Worm (Caenorhabditis elegans): ENCODE results near the gene srd-34.

srd-34 gene

ce11 chrV:10536095-10536691 is 12.7 kb downstream of the srd-34 start, which contains the start of gene ppm-1.A (continued):
- peak; percentile 82 for TF ChIP-seq hlh-30 (tag; optimal IDR thresholded peaks at IDR 0.05; ENCODE audit: insufficient read depth)
- TF ChIP-seq ztf-7 (tag; optimal IDR thresholded peaks at IDR 0.05) = no peak
- TF ChIP-seq nhr-48 (tag; optimal IDR thresholded peaks at IDR 0.05) = no peak
- no peak for TF ChIP-seq pqm-1 (tag; optimal IDR thresholded peaks at IDR 0.05)
- TF ChIP-seq egl-43 (GFP tag; IDR thresholded peaks at IDR 0.05) = no peak
- TF ChIP-seq nhr-6 (tag; optimal IDR thresholded peaks at IDR 0.05) = no peak
- no peak for TF ChIP-seq lin-38 (GFP tag; IDR thresholded peaks at IDR 0.05)
- TF ChIP-seq skn-1 (tag; optimal IDR thresholded peaks at IDR 0.05) = no peak
- TF ChIP-seq mes-2 (tag; optimal IDR thresholded peaks at IDR 0.05; ENCODE audit: poor library complexity, severe bottlenecking) = no peak
- TF ChIP-seq spr-1 (tag; optimal IDR thresholded peaks at IDR 0.05) = no peak
- TF ChIP-seq lsy-2 (tag; optimal IDR thresholded peaks at IDR 0.05) = peak in 1 of 2 experiments; percentile 21
- no peak for TF ChIP-seq rbr-2 (tag; optimal IDR thresholded peaks at IDR 0.05)
- no peak for TF ChIP-seq egl-27 (tag; optimal IDR thresholded peaks at IDR 0.05)
- peak; percentile 54 for TF ChIP-seq nhr-77 (tag; optimal IDR thresholded peaks at IDR 0.05)
- peak; percentile 64 for TF ChIP-seq nhr-28 (tag; optimal IDR thresholded peaks at IDR 0.05)
- peak; percentile 18 for TF ChIP-seq ama-1 (optimal IDR thresholded peaks at IDR 0.05)
- no peak for TF ChIP-seq nhr-11 (tag; optimal IDR thresholded peaks at IDR 0.05)
- TF ChIP-seq ceh-20 (GFP tag; IDR thresholded peaks at IDR 0.05) = peak; percentile 20; the same call in 1 of the 2 replicates
- TF ChIP-seq dve-1 (tag; optimal IDR thresholded peaks at IDR 0.05; ENCODE audit: insufficient read depth) = peak; percentile 30
- TF ChIP-seq jun-1 (tag; optimal IDR thresholded peaks at IDR 0.05) = no peak

ce11 chrV:10535325-10535724 is 13.6 kb downstream of the srd-34 start:
- TF ChIP-seq lin-39 (tag; optimal IDR thresholded peaks at IDR 0.05) (no peak), dmd-6 (GFP tag; IDR thresholded peaks at IDR 0.05) (peak; percentile 37), Y75B8A.6 (GFP tag; IDR thresholded peaks at IDR 0.05) (no peak), daf-16 (GFP tag; optimal IDR thresholded peaks at IDR 0.05) (no peak), daf-16 (tag; optimal IDR thresholded peaks at IDR 0.05) (peak; percentile 39), mes-2 (tag; optimal IDR thresholded peaks at IDR 0.05; ENCODE audit: poor library complexity, severe bottlenecking) (peak; percentile 41), hmg-1.1 (GFP tag; IDR thresholded peaks at IDR 0.05) (0 out of 2 replicates have a peak, but pooled peaks have one; percentile 18), dpl-1 (GFP tag; optimal IDR thresholded peaks at IDR 0.05) (peak; percentile 1), nhr-237 (tag; optimal IDR thresholded peaks at IDR 0.05) (no peak), nhr-102 (tag; optimal IDR thresholded peaks at IDR 0.05) (no peak), T20F7.1 (GFP tag; optimal IDR thresholded peaks at IDR 0.05) (peak; percentile 8), dve-1 (tag; optimal IDR thresholded peaks at IDR 0.05; ENCODE audit: insufficient read depth) (peak; percentile 61), hif-1 (tag; optimal IDR thresholded peaks at IDR 0.05) (peak in 1 of 2 experiments; percentile 14), lsy-2 (tag; optimal IDR thresholded peaks at IDR 0.05) (peak in 1 of 2 experiments; percentile 48), nhr-28 (tag; optimal IDR thresholded peaks at IDR 0.05) (peak; percentile 55), nhr-77 (tag; optimal IDR thresholded peaks at IDR 0.05) (no peak), F26F4.8 (GFP tag; conservative IDR thresholded peaks at IDR 0.05) (0 out of 2 replicates have a peak, but pooled peaks have one; percentile 34), pqm-1 (tag; optimal IDR thresholded peaks at IDR 0.05) (peak; percentile 2), hlh-11 (tag; optimal IDR thresholded peaks at IDR 0.05) (peak; percentile 36), ztf-11 (tag; optimal IDR thresholded peaks at IDR 0.05) (no peak), mdl-1 (tag; optimal IDR thresholded peaks at IDR 0.05) (peak in 1 of 2 experiments; percentile 71), zfp-3 (GFP tag; conservative IDR thresholded peaks at IDR 0.05) (no peak), hlh-30 (tag; optimal IDR thresholded peaks at IDR 0.05; ENCODE audit: insufficient read depth) (peak; percentile 79), mxl-3 (GFP tag; optimal IDR thresholded peaks at IDR 0.05) (peak; percentile 19), lin-38 (GFP tag; IDR thresholded peaks at IDR 0.05) (peak; percentile 29), egl-43 (GFP tag; IDR thresholded peaks at IDR 0.05) (0 out of 2 replicates have a peak, but pooled peaks have one; percentile 26)

- TF ChIP-seq unc-62 (GFP tag; optimal IDR thresholded peaks at IDR 0.05 in 1 of 2) (peak in 1 of 2 experiments; percentile 88), unc-62 (tag; optimal IDR thresholded peaks at IDR 0.05) (no peak), dmd-8 (GFP tag; IDR thresholded peaks at IDR 0.05) (no peak), mep-1 (tag; optimal IDR thresholded peaks at IDR 0.05) (peak; percentile 9), aha-1 (tag) (peak; percentile 34)
These were observed 16.2 kb downstream of the srd-34 start, which contains the start of gene txt-10 for ce11 chrV:10532725-10533124. TSS of gene txt-10 (minus strand) at chrV:10532825.

Measured in whole organism, L4 larva.